Worm (Caenorhabditis elegans) whole organism, midembryonic: ENCODE results near the gene sra-31.

Experiments
- cog-1 ChIP-seq: sonication (generic microtip); optimal IDR thresholded peaks from 2 replicates; lab custom pipeline; 2016; ENCODE audit warnings: missing genetic modification characterization, missing compliant biosample characterization
- flt-1 ChIP-seq: fragments of 200-800 bp; sonication (Bioruptor generic); IDR thresholded peaks from 2 replicates; pipeline ENCODE4 v1.3.6; 2022; ENCODE audit warnings: missing genetic modification characterization, missing compliant biosample characterization
- klf-2 ChIP-seq: fragments of 200-800 bp; sonication (Bioruptor generic); conservative IDR thresholded peaks from 2 replicates; pipeline ENCODE4 v1.3.6; 2022; ENCODE audit warnings: missing genetic modification reagents, missing genetic modification characterization, missing compliant biosample characterization
- med-1 ChIP-seq: sonication (generic microtip); optimal IDR thresholded peaks from 2 replicates; lab custom pipeline; 2017; ENCODE audit warnings: missing genetic modification characterization, mild to moderate bottlenecking, missing compliant biosample characterization, antibody characterized with exemption, missing genetic modification reagents; ENCODE audit not compliant: insufficient read depth
- ref-1 ChIP-seq: fragments of 200-800 bp; sonication (Bioruptor generic); conservative IDR thresholded peaks from 2 replicates; pipeline ENCODE4 v1.3.6; 2022; ENCODE audit warnings: missing genetic modification reagents, missing genetic modification characterization, missing compliant biosample characterization
- tab-1 ChIP-seq: fragments of 200-800 bp; sonication (Bioruptor generic); IDR thresholded peaks from 2 replicates; pipeline ENCODE4 v1.3.6; 2022; ENCODE audit warnings: missing genetic modification characterization, missing compliant biosample characterization
- ztf-29 ChIP-seq: fragments of 200-800 bp; sonication (Bioruptor generic); IDR thresholded peaks from 2 replicates; pipeline ENCODE4 v1.3.6; 2022; ENCODE audit warnings: missing genetic modification reagents, missing genetic modification characterization, missing compliant biosample characterization

ce11 chrII:6558887-6559286, 19.4 kb downstream of the sra-31 start:
- TF ChIP-seq ztf-29 (no peak), klf-2 (GFP tag; lab: Robert Waterston, UW) (no peak), med-1 (no peak), cog-1 (tag; lab: Kevin White, UChicago) (no peak), ref-1 (GFP tag; lab: Robert Waterston, UW) (no peak), tab-1 (GFP tag; lab: Robert Waterston, UW) (no peak), flt-1 (GFP tag; lab: Robert Waterston, UW) (no peak)
